Worm (Caenorhabditis elegans): ENCODE results near the gene sri-70.

DNA sequence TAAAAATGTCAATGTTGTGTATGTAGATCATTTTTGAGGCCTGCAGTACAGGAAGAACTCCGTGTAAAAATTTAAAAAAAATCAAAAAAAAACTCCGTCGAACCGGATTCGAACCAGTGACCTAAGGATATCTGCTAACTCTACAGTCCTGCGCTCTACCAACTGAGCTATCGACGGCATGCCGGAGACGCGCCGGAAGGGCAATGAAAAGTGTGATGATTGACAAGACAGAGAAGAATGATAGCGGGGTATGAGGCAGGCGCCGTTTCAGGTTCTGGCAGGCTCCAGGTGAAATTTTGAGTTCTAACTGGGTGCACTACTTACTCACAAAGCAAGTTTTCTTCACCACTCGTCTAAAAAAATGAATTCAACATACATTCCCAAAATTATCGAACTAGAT lies 14.9 kb downstream of the sri-70 start, which contains the start of gene srz-58:
- TF ChIP-seq ceh-9 (tag; optimal IDR thresholded peaks at IDR 0.05) (no peak), pqm-1 (tag; optimal IDR thresholded peaks at IDR 0.05) (no peak), T23F11.4 (GFP tag; optimal IDR thresholded peaks at IDR 0.05) (no peak), hlh-15 (tag; optimal IDR thresholded peaks at IDR 0.05) (no peak), sdc-2 (tag; optimal IDR thresholded peaks at IDR 0.05) (no peak), hlh-13 (GFP tag; optimal IDR thresholded peaks at IDR 0.05) (no peak)
